Worm (Caenorhabditis elegans): ENCODE measurements around the gene ppm-1.H.

- TF ChIP-seq nhr-28 (tag; optimal IDR thresholded peaks at IDR 0.05) = no peak
- TF ChIP-seq flh-1 (GFP tag; optimal IDR thresholded peaks at IDR 0.05) = no peak
- TF ChIP-seq elt-3 (tag; optimal IDR thresholded peaks at IDR 0.05) = no peak
- no peak for TF ChIP-seq sem-2 (GFP tag; optimal IDR thresholded peaks at IDR 0.05)
- TF ChIP-seq nhr-12 (tag; optimal IDR thresholded peaks at IDR 0.05) = no peak
- no peak for TF ChIP-seq mep-1 (tag; optimal IDR thresholded peaks at IDR 0.05)
- no peak for TF ChIP-seq snpc-4 (tag; optimal IDR thresholded peaks at IDR 0.05)
- no peak for TF ChIP-seq blmp-1 (tag; optimal IDR thresholded peaks at IDR 0.05)
- no peak for TF ChIP-seq sptf-1 (tag; optimal IDR thresholded peaks at IDR 0.05)
- no peak for TF ChIP-seq nhr-2 (tag; optimal IDR thresholded peaks at IDR 0.05)
- no peak for TF ChIP-seq pha-4 (tag; optimal IDR thresholded peaks at IDR 0.05)
- TF ChIP-seq lsy-2 (tag; optimal IDR thresholded peaks at IDR 0.05) = no peak
- TF ChIP-seq hlh-1 (tag; optimal IDR thresholded peaks at IDR 0.05) = no peak
- TF ChIP-seq unc-62 (GFP tag; optimal IDR thresholded peaks at IDR 0.05) = no peak
Observed at ce11 chrIV:12290744-12291143, 22.6 kb upstream of the ppm-1.H start, which contains the start of gene C42C1.8.
